Fruit fly (Drosophila melanogaster): ENCODE measurements around the gene Mat89Ba.

The Mat89Ba gene

dm6 chr3R:16274534-16274933, 2.3 kb upstream of the Mat89Ba start:
- no peak for TF ChIP-seq pdm3 (GFP tag; optimal IDR thresholded peaks at IDR 0.05)
- no peak for TF ChIP-seq cyc (GFP tag; optimal IDR thresholded peaks at IDR 0.05)
- TF ChIP-seq CG4318 (GFP tag; optimal IDR thresholded peaks at IDR 0.05) = no peak
- TF ChIP-seq CG6808 (GFP tag; optimal IDR thresholded peaks at IDR 0.05) = no peak
- TF ChIP-seq Ets96B (tag; optimal IDR thresholded peaks at IDR 0.05) = no peak
- no peak for TF ChIP-seq CG11294 (GFP tag; IDR thresholded peaks at IDR 0.05)
- no peak for TF ChIP-seq Sox14 (GFP tag; optimal IDR thresholded peaks at IDR 0.05)
- no peak for TF ChIP-seq Smox (GFP tag; optimal IDR thresholded peaks at IDR 0.05)
- peak; percentile 61; the same call in 1 of the 3 replicates for TF ChIP-seq CG6163 (GFP tag; IDR thresholded peaks at IDR 0.05)
- peak; percentile 5 for TF ChIP-seq dsx (GFP tag; optimal IDR thresholded peaks at IDR 0.05; ENCODE audit: poor library complexity, severe bottlenecking)
- no peak for TF ChIP-seq CG11902 (GFP tag; optimal IDR thresholded peaks at IDR 0.05)
- TF ChIP-seq fkh (GFP tag; optimal IDR thresholded peaks at IDR 0.05) = peak; percentile 36
- no peak for TF ChIP-seq fd85E (GFP tag; optimal IDR thresholded peaks at IDR 0.05)
- peak in 1 of 2 experiments; percentile 62 for TF ChIP-seq ss (GFP tag; optimal IDR thresholded peaks at IDR 0.05)

- TF ChIP-seq Eip78C (GFP tag) (peak; percentile 76), CG6163 (GFP tag; IDR thresholded peaks at IDR 0.05) (peak; percentile 24; the same call in 1 of the 3 replicates), acj6 (GFP tag; optimal IDR thresholded peaks at IDR 0.05) (no peak), Sox14 (GFP tag; optimal IDR thresholded peaks at IDR 0.05) (peak; percentile 11), Sox15 (GFP tag; optimal IDR thresholded peaks at IDR 0.05) (no peak), Met (GFP tag; optimal IDR thresholded peaks at IDR 0.05) (no peak)
Observed at dm6 chr3R:16273503-16274131, 1.4 kb upstream of the Mat89Ba start.

- TF ChIP-seq salr (GFP tag; optimal IDR thresholded peaks at IDR 0.05) (no peak), net (GFP tag; optimal IDR thresholded peaks at IDR 0.05) (no peak), CG6792 (GFP tag; optimal IDR thresholded peaks at IDR 0.05) (no peak), CG6854 (GFP tag; optimal IDR thresholded peaks at IDR 0.05) (peak; percentile 13), CG32006 (GFP tag; optimal IDR thresholded peaks at IDR 0.05) (no peak)
Observed at dm6 chr3R:16272754-16273502, 713 bp upstream of the Mat89Ba start.

DNA sequence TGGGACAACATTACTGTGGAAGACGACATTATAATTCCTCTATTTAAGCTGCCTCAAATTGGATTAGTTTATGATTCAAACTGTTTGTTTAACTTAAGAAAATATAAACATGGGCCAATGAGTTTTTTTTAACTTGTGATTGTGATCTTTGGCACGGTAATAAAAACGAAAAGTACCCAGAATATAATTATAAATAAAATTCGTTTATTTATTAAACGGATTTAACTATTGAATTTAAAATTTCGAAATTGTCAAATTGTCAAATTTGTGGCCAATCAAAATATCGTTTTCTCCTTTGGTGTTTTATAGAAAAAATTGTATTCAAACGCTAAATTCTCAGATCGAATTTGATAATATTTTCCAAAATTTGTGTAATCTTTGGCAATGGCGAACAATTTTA, 5.5 kb downstream of the Mat89Ba start, which contains the start of gene Mst89B:
Gene Mst89B, plus strand, starts transcription at position 301 of the 400 bp plus-strand sequence.
- no peak for TF ChIP-seq Met (GFP tag; optimal IDR thresholded peaks at IDR 0.05)
- no peak for TF ChIP-seq CG11294 (GFP tag; IDR thresholded peaks at IDR 0.05)
- TF ChIP-seq Eip75B (GFP tag; optimal IDR thresholded peaks at IDR 0.05) = no peak
- TF ChIP-seq CG1621 (tag; optimal IDR thresholded peaks at IDR 0.05) = no peak
- no peak for TF ChIP-seq CG11762 (GFP tag; optimal IDR thresholded peaks at IDR 0.05; ENCODE audit: insufficient read depth)
- TF ChIP-seq fkh (GFP tag; optimal IDR thresholded peaks at IDR 0.05) = no peak
- no peak for TF ChIP-seq Blimp-1 (GFP tag; optimal IDR thresholded peaks at IDR 0.05)
- no peak for TF ChIP-seq CG4318 (GFP tag; optimal IDR thresholded peaks at IDR 0.05)
- no peak for TF ChIP-seq CG8632 (GFP tag; optimal IDR thresholded peaks at IDR 0.05)

dm6 chr3R:16263522-16264305, 8.5 kb downstream of the Mat89Ba start, which contains the start of the genes bor and asun:
bor (minus strand) TSS chr3R:16264115.
asun (plus strand) TSS chr3R:16264271.
- TF ChIP-seq CG6163 (GFP tag; IDR thresholded peaks at IDR 0.05) (peak; percentile 24; the same call in 1 of the 3 replicates), vri (GFP tag; optimal IDR thresholded peaks at IDR 0.05) (peak; percentile 92), lz (GFP tag; optimal IDR thresholded peaks at IDR 0.05) (no peak), CG1621 (tag; optimal IDR thresholded peaks at IDR 0.05) (peak; percentile 32), CG8119 (GFP tag; IDR thresholded peaks at IDR 0.05) (peak; percentile 31; the same call in 1 of the 3 replicates), esn (GFP tag; optimal IDR thresholded peaks at IDR 0.05) (peak; percentile 57)
